Fruit fly (Drosophila melanogaster) whole organism, embryonic: Measurements from ENCODE around the gene nAChRalpha6.

Experiments
- B-H1 ChIP-seq: fragments of 200-800 bp; sonication (Bioruptor generic); IDR thresholded peaks from 3 replicates; pipeline ENCODE4 v1.3.6; 2022; ENCODE audit warnings: missing biosample characterization, missing genetic modification characterization
- C15 ChIP-seq: fragments of 200-800 bp; sonication (Bioruptor generic); IDR thresholded peaks from 3 replicates; pipeline ENCODE4 v1.3.6; 2022; ENCODE audit warnings: missing biosample characterization, missing genetic modification characterization
- CG10431 ChIP-seq: fragments of 200-800 bp; sonication (Bioruptor generic); optimal IDR thresholded peaks from 3 replicates; lab custom pipeline; 2018; ENCODE audit warnings: missing biosample characterization, mild to moderate bottlenecking, missing genetic modification characterization
- CG11085 ChIP-seq: fragments of 200-800 bp; sonication (Bioruptor generic); IDR thresholded peaks from 2 replicates; pipeline ENCODE4 v1.3.6; 2022; ENCODE audit warnings: missing biosample characterization, missing genetic modification characterization
- CG14860 ChIP-seq: fragments of 200-800 bp; sonication (Bioruptor generic); IDR thresholded peaks from 3 replicates; pipeline ENCODE4 v1.3.6; 2022; ENCODE audit warnings: missing biosample characterization, missing genetic modification characterization; ENCODE audit not compliant: partially characterized antibody
- CG1647 ChIP-seq: fragments of 200-800 bp; sonication (Bioruptor generic); optimal IDR thresholded peaks from 3 replicates; lab custom pipeline; 2016; ENCODE audit warnings: missing biosample characterization, missing genetic modification characterization
- CG18476 ChIP-seq: fragments of 200-800 bp; sonication (Bioruptor generic); optimal IDR thresholded peaks from 2 replicates; lab custom pipeline; 2016; ENCODE audit warnings: missing biosample characterization, mild to moderate bottlenecking, missing genetic modification characterization
- CG2129 ChIP-seq: fragments of 200-800 bp; sonication (Bioruptor generic); IDR thresholded peaks from 2 replicates; pipeline ENCODE4 v1.3.6; 2022; ENCODE audit warnings: missing biosample characterization, missing genetic modification characterization; ENCODE audit not compliant: partially characterized antibody
- CG2678 ChIP-seq: fragments of 200-800 bp; sonication (Bioruptor generic); optimal IDR thresholded peaks from 3 replicates; lab custom pipeline; 2019; ENCODE audit warnings: missing biosample characterization, mild to moderate bottlenecking, missing genetic modification characterization, moderate library complexity
- CG33213 ChIP-seq: fragments of 200-800 bp; sonication (Bioruptor generic); optimal IDR thresholded peaks from 3 replicates; lab custom pipeline; 2016; ENCODE audit warnings: missing biosample characterization, missing genetic modification characterization
- CG6689 ChIP-seq: fragments of 200-800 bp; sonication (Bioruptor generic); IDR thresholded peaks from 2 replicates; pipeline ENCODE4 v1.3.6; 2022; ENCODE audit warnings: missing biosample characterization, missing genetic modification characterization
- CG6813 ChIP-seq: fragments of 200-800 bp; sonication (Bioruptor generic); optimal IDR thresholded peaks from 2 replicates; lab custom pipeline; 2017; ENCODE audit warnings: missing biosample characterization, missing genetic modification characterization, mild to moderate bottlenecking, moderate library complexity, missing genetic modification reagents
- CG6854 ChIP-seq: fragments of 200-800 bp; sonication (Bioruptor generic); optimal IDR thresholded peaks from 3 replicates; lab custom pipeline; 2017; ENCODE audit warnings: missing biosample characterization, mild to moderate bottlenecking, missing genetic modification characterization
- Camta ChIP-seq: fragments of 200-800 bp; sonication (Bioruptor generic); optimal IDR thresholded peaks from 2 replicates; lab custom pipeline; 2016; ENCODE audit warnings: missing biosample characterization, missing genetic modification characterization
- CkIIα-i1 ChIP-seq: fragments of 200-800 bp; sonication (Bioruptor generic); IDR thresholded peaks from 2 replicates; pipeline ENCODE4 v1.3.6; 2022; ENCODE audit warnings: missing biosample characterization, missing genetic modification characterization
- Dad ChIP-seq: fragments of 200-800 bp; sonication (Bioruptor generic); optimal IDR thresholded peaks from 3 replicates; lab custom pipeline; 2016; ENCODE audit warnings: missing biosample characterization, missing genetic modification characterization
- Dip2 ChIP-seq: fragments of 200-800 bp; sonication (Bioruptor generic); IDR thresholded peaks from 2 replicates; pipeline ENCODE4 v1.3.6; 2022; ENCODE audit warnings: missing biosample characterization, missing genetic modification characterization
- Elba2 ChIP-seq: fragments of 200-800 bp; sonication (Bioruptor generic); optimal IDR thresholded peaks from 3 replicates; lab custom pipeline; 2016; ENCODE audit warnings: missing biosample characterization, missing genetic modification characterization
- Fer2 ChIP-seq: fragments of 200-800 bp; sonication (Bioruptor generic); optimal IDR thresholded peaks from 2 replicates; lab custom pipeline; 2018; ENCODE audit warnings: missing biosample characterization, mild to moderate bottlenecking, missing genetic modification characterization, moderate library complexity
- Gsc ChIP-seq: fragments of 200-800 bp; sonication (Bioruptor generic); IDR thresholded peaks from 2 replicates; pipeline ENCODE4 v1.3.6; 2022; ENCODE audit warnings: missing biosample characterization, missing genetic modification characterization
- Gug ChIP-seq: fragments of 200-800 bp; sonication (Bioruptor generic); IDR thresholded peaks from 4 replicates; pipeline ENCODE4 v1.3.6; 2022; ENCODE audit warnings: missing biosample characterization, missing genetic modification characterization
- H15 ChIP-seq: fragments of 200-800 bp; sonication (Bioruptor generic); IDR thresholded peaks from 3 replicates; pipeline ENCODE4 v1.3.6; 2022; ENCODE audit warnings: missing biosample characterization, missing genetic modification characterization
- MTF-1 ChIP-seq: fragments of 200-800 bp; sonication (Bioruptor generic); optimal IDR thresholded peaks from 2 replicates; lab custom pipeline; 2018; ENCODE audit warnings: missing biosample characterization, mild to moderate bottlenecking, missing genetic modification characterization, borderline replicate concordance
- Meics ChIP-seq: fragments of 200-800 bp; sonication (Bioruptor generic); optimal IDR thresholded peaks from 2 replicates; lab custom pipeline; 2017; ENCODE audit warnings: missing biosample characterization, mild to moderate bottlenecking, missing genetic modification characterization
- Myb ChIP-seq: fragments of 200-800 bp; sonication (Bioruptor generic); optimal IDR thresholded peaks from 2 replicates; lab custom pipeline; 2016; ENCODE audit warnings: missing biosample characterization, missing genetic modification characterization
- Nf-YB ChIP-seq: fragments of 200-800 bp; sonication (Bioruptor generic); optimal IDR thresholded peaks from 3 replicates; lab custom pipeline; 2019; ENCODE audit warnings: missing biosample characterization, mild to moderate bottlenecking, missing genetic modification characterization, moderate library complexity
- Sry-β ChIP-seq: fragments of 200-800 bp; sonication (Bioruptor generic); optimal IDR thresholded peaks from 2 replicates; lab custom pipeline; 2018; ENCODE audit warnings: missing biosample characterization, mild to moderate bottlenecking, missing genetic modification characterization, moderate library complexity
- Xbp1 ChIP-seq: fragments of 200-800 bp; sonication (Bioruptor generic); optimal IDR thresholded peaks from 3 replicates; lab custom pipeline; 2016; ENCODE audit warnings: missing biosample characterization, mild to moderate bottlenecking, missing genetic modification characterization
- az2 ChIP-seq: fragments of 200-800 bp; sonication (Bioruptor generic); optimal IDR thresholded peaks from 3 replicates; lab custom pipeline; 2016; ENCODE audit warnings: missing biosample characterization, missing genetic modification characterization
- bbx ChIP-seq: fragments of 200-800 bp; sonication (Bioruptor generic); IDR thresholded peaks from 2 replicates; pipeline ENCODE4 v1.3.6; 2022; ENCODE audit warnings: missing biosample characterization, missing genetic modification characterization; ENCODE audit not compliant: partially characterized antibody
- chn ChIP-seq: fragments of 200-800 bp; sonication (Bioruptor generic); optimal IDR thresholded peaks from 2 replicates; lab custom pipeline; 2016; ENCODE audit warnings: missing biosample characterization, missing genetic modification characterization
- cwo ChIP-seq: fragments of 200-800 bp; sonication (Bioruptor generic); optimal IDR thresholded peaks from 3 replicates; lab custom pipeline; 2017; ENCODE audit warnings: missing biosample characterization, missing genetic modification characterization, mild to moderate bottlenecking, moderate library complexity, missing genetic modification reagents
- danr ChIP-seq: fragments of 200-800 bp; sonication (Bioruptor generic); IDR thresholded peaks from 2 replicates; pipeline ENCODE4 v1.3.6; 2022; ENCODE audit warnings: missing biosample characterization, missing genetic modification characterization
- dati ChIP-seq: fragments of 200-800 bp; sonication (Bioruptor generic); IDR thresholded peaks from 2 replicates; pipeline ENCODE4 v1.3.6; 2022; ENCODE audit warnings: missing biosample characterization, missing genetic modification characterization
- en ChIP-seq: fragments of 200-800 bp; sonication (Bioruptor generic); optimal IDR thresholded peaks from 2 replicates; lab custom pipeline; 2016; ENCODE audit warnings: missing biosample characterization, missing genetic modification characterization
- esg ChIP-seq: fragments of 200-800 bp; sonication (Bioruptor generic); conservative IDR thresholded peaks from 2 replicates; pipeline ENCODE4 v1.3.6; 2022; ENCODE audit warnings: missing biosample characterization, missing genetic modification characterization
- gce ChIP-seq: fragments of 200-800 bp; sonication (Bioruptor generic); IDR thresholded peaks from 3 replicates; pipeline ENCODE4 v1.3.6; 2022; ENCODE audit warnings: missing biosample characterization, missing genetic modification characterization
- lmd ChIP-seq: fragments of 200-800 bp; sonication (Bioruptor generic); IDR thresholded peaks from 2 replicates; pipeline ENCODE4 v1.3.6; 2022; ENCODE audit warnings: missing biosample characterization, missing genetic modification characterization
- nerfin-2 ChIP-seq: fragments of 200-800 bp; sonication (Bioruptor generic); IDR thresholded peaks from 2 replicates; pipeline ENCODE4 v1.3.6; 2022; ENCODE audit warnings: missing biosample characterization, missing genetic modification characterization; ENCODE audit not compliant: partially characterized antibody
- nmo ChIP-seq: fragments of 200-800 bp; sonication (Bioruptor generic); optimal IDR thresholded peaks from 2 replicates; lab custom pipeline; 2018; ENCODE audit warnings: missing biosample characterization, mild to moderate bottlenecking, missing genetic modification characterization, moderate library complexity
- nom ChIP-seq: fragments of 200-800 bp; sonication (Bioruptor generic); optimal IDR thresholded peaks from 2 replicates; lab custom pipeline; 2017; ENCODE audit warnings: missing biosample characterization, missing genetic modification characterization, mild to moderate bottlenecking, moderate library complexity, missing genetic modification reagents
- p53 ChIP-seq: fragments of 200-800 bp; sonication (Bioruptor generic); optimal IDR thresholded peaks from 2 replicates; lab custom pipeline; 2016; ENCODE audit warnings: missing biosample characterization, missing genetic modification characterization
- pb ChIP-seq: fragments of 200-800 bp; sonication (Bioruptor generic); optimal IDR thresholded peaks from 3 replicates; lab custom pipeline; 2016; ENCODE audit warnings: missing biosample characterization, missing genetic modification characterization
- prd ChIP-seq, 3 experiments: fragments of >200 bp in 2 of 3; fragments of 200-800 bp in 1 of 3; sonication (Bioruptor generic) in 1 of 3; optimal IDR thresholded peaks in 2 of 3; IDR thresholded peaks in 1 of 3; 2 replicates in 2 of 3; 3 replicates in 1 of 3; pipeline versions ENCODE4 v1.3.6 to Lab custom; 2017 to 2022; ENCODE audit warnings: missing biosample characterization in 1 of 3, missing genetic modification characterization in 1 of 3
- sens ChIP-seq: fragments of 200-800 bp; sonication (Bioruptor generic); peaks from one replicate; lab custom pipeline; 2016; ENCODE audit warnings: missing biosample characterization, missing genetic modification characterization
- slbo ChIP-seq: fragments of 200-800 bp; sonication (Bioruptor generic); IDR thresholded peaks from 2 replicates; pipeline ENCODE4 v1.3.6; 2022; ENCODE audit warnings: missing biosample characterization, missing genetic modification characterization
- vnd ChIP-seq: fragments of 200-800 bp; sonication (Bioruptor generic); IDR thresholded peaks from 3 replicates; pipeline ENCODE4 v1.3.6; 2022; ENCODE audit warnings: missing biosample characterization, missing genetic modification characterization; ENCODE audit not compliant: partially characterized antibody
- vvl ChIP-seq: fragments of 200-800 bp; sonication (Bioruptor generic); IDR thresholded peaks from 2 replicates; pipeline ENCODE4 v1.3.6; 2022; ENCODE audit warnings: missing biosample characterization, missing genetic modification characterization
- z ChIP-seq: fragments of 200-800 bp; sonication (Bioruptor generic); IDR thresholded peaks from 3 replicates; pipeline ENCODE4 v1.3.6; 2022; ENCODE audit warnings: missing biosample characterization, missing genetic modification characterization
- zen ChIP-seq: fragments of 200-800 bp; sonication (Bioruptor generic); optimal IDR thresholded peaks from 3 replicates; lab custom pipeline; 2018; ENCODE audit warnings: missing biosample characterization, mild to moderate bottlenecking, missing genetic modification characterization, moderate library complexity

nAChRalpha6 gene

dm6 chr2L:9763212-9763869, 122.7 kb downstream of the nAChRalpha6 start, which contains the start of the genes Taf11 and und (continued):
- no peak for TF ChIP-seq az2 (GFP tag; lab: Kevin White, UChicago)
- TF ChIP-seq CG14860 (GFP tag; lab: Robert Waterston, UW): peak; percentile 48; the same call in 1 of the 3 replicates
- no peak for TF ChIP-seq Dad (GFP tag; lab: Kevin White, UChicago)
- TF ChIP-seq CG18476 (GFP tag; lab: Kevin White, UChicago): no peak
- peak; percentile 39 for TF ChIP-seq Xbp1 (GFP tag; lab: Kevin White, UChicago)
- TF ChIP-seq CG6689 (GFP tag; lab: Robert Waterston, UW): no peak
- TF ChIP-seq Gug (GFP tag; lab: Robert Waterston, UW): no peak
- TF ChIP-seq lmd (GFP tag; lab: Robert Waterston, UW): peak; percentile 20; the same call in 1 of the 2 replicates
- TF ChIP-seq Dip2: no peak
- no peak for TF ChIP-seq p53 (GFP tag; lab: Kevin White, UChicago)
- TF ChIP-seq CG6854 (GFP tag; lab: Kevin White, UChicago): no peak
- TF ChIP-seq CG10431 (GFP tag; lab: Kevin White, UChicago): no peak
- TF ChIP-seq Nf-YB (GFP tag; lab: Kevin White, UChicago): no peak
- TF ChIP-seq chn (GFP tag; lab: Kevin White, UChicago): no peak
- TF ChIP-seq Elba2 (GFP tag; lab: Kevin White, UChicago): peak; percentile 13
- TF ChIP-seq CG11085 (GFP tag; lab: Robert Waterston, UW): no peak
- no peak for TF ChIP-seq CkIIα-i1 (GFP tag; lab: Robert Waterston, UW)
- no peak for TF ChIP-seq prd (optimal IDR thresholded peaks at IDR 0.05; lab: Kevin White, UChicago)
- peak; percentile 44; the same call in 1 of the 3 replicates for TF ChIP-seq prd (GFP tag; IDR thresholded peaks at IDR 0.05; lab: Robert Waterston, UW)
- peak; percentile 71 for TF ChIP-seq CG2678 (tag; lab: Kevin White, UChicago)
- TF ChIP-seq danr: no peak
- no peak for TF ChIP-seq B-H1 (GFP tag; lab: Robert Waterston, UW)
- peak; percentile 46 for TF ChIP-seq Meics
- TF ChIP-seq gce (GFP tag; lab: Robert Waterston, UW): no peak
- peak; percentile 40; the same call in 1 of the 2 replicates for TF ChIP-seq CG2129 (GFP tag; lab: Robert Waterston, UW)
- TF ChIP-seq sens (GFP tag; lab: Kevin White, UChicago): no peak
- no peak for TF ChIP-seq CG6813
- TF ChIP-seq Myb (GFP tag; lab: Kevin White, UChicago): no peak
- TF ChIP-seq zen: peak; percentile 28
- TF ChIP-seq Sry-β (GFP tag; lab: Kevin White, UChicago): no peak
- TF ChIP-seq pb: no peak
- TF ChIP-seq CG33213: no peak
- TF ChIP-seq nmo (GFP tag; lab: Kevin White, UChicago): peak; percentile 71
- TF ChIP-seq cwo: no peak
- no peak for TF ChIP-seq Gsc (GFP tag; lab: Robert Waterston, UW)
- TF ChIP-seq esg: no peak
- TF ChIP-seq MTF-1: no peak
- no peak for TF ChIP-seq en (GFP tag; lab: Kevin White, UChicago)
- TF ChIP-seq Fer2 (tag; lab: Kevin White, UChicago): peak; percentile 3
- no peak for TF ChIP-seq Camta
- no peak for TF ChIP-seq nerfin-2
- TF ChIP-seq H15 (GFP tag; lab: Robert Waterston, UW): no peak
- no peak for TF ChIP-seq nom (GFP tag; lab: Kevin White, UChicago)
- no peak for TF ChIP-seq CG1647 (GFP tag; lab: Kevin White, UChicago)
- TF ChIP-seq vnd: peak; percentile 80
- TF ChIP-seq dati (GFP tag; lab: Robert Waterston, UW): no peak
- TF ChIP-seq bbx (GFP tag; lab: Robert Waterston, UW): 0 out of 2 replicates have a peak, but pooled peaks have one; percentile 44
- TF ChIP-seq slbo (GFP tag; lab: Robert Waterston, UW): no peak; the same call in 1 of the 2 replicates
- no peak for TF ChIP-seq z (GFP tag; lab: Robert Waterston, UW)
- TF ChIP-seq vvl (GFP tag; lab: Robert Waterston, UW): peak; percentile 89
- no peak for TF ChIP-seq C15 (GFP tag; lab: Robert Waterston, UW)
